Fruit fly (Drosophila melanogaster) whole organism, prepupa: ENCODE results near the gene CG13995.
A peak's percentile ranks its signal among the peaks of the same experiment; 100 is the strongest.

Experiments used
- Blimp-1 ChIP-seq: fragments of 200-800 bp; sonication (Bioruptor generic); optimal IDR thresholded peaks from 3 replicates; lab custom pipeline; 2017; ENCODE audit warnings: missing biosample characterization, missing genetic modification characterization, mild to moderate bottlenecking, moderate library complexity, missing genetic modification reagents
- CG10631 ChIP-seq: fragments of 200-800 bp; sonication (Bioruptor generic); optimal IDR thresholded peaks from 2 replicates; lab custom pipeline; 2016; ENCODE audit warnings: missing biosample characterization, missing genetic modification characterization
- CG11294 ChIP-seq: fragments of 200-800 bp; sonication (Bioruptor generic); IDR thresholded peaks from 2 replicates; pipeline ENCODE4 v1.3.6; 2022; ENCODE audit warnings: missing biosample characterization, missing genetic modification characterization
- CG11762 ChIP-seq: fragments of 200-800 bp; sonication (Bioruptor generic); optimal IDR thresholded peaks from 3 replicates; lab custom pipeline; 2016; ENCODE audit warnings: missing biosample characterization, missing genetic modification characterization; ENCODE audit not compliant: insufficient read depth
- CG11902 ChIP-seq: fragments of 200-800 bp; sonication (Bioruptor generic); optimal IDR thresholded peaks from 3 replicates; lab custom pipeline; 2016; ENCODE audit warnings: missing biosample characterization, missing genetic modification characterization
- CG1621 ChIP-seq: fragments of 200-800 bp; sonication (Bioruptor generic); optimal IDR thresholded peaks from 3 replicates; lab custom pipeline; 2018; ENCODE audit warnings: missing biosample characterization, mild to moderate bottlenecking, missing genetic modification characterization
- CG31627 ChIP-seq: fragments of 200-800 bp; sonication (Bioruptor generic); optimal IDR thresholded peaks from 3 replicates; lab custom pipeline; 2016; ENCODE audit warnings: missing biosample characterization, missing genetic modification characterization
- CG32006 ChIP-seq: fragments of 200-800 bp; sonication (Bioruptor generic); optimal IDR thresholded peaks from 3 replicates; lab custom pipeline; 2017; ENCODE audit warnings: missing biosample characterization, mild to moderate bottlenecking, missing genetic modification characterization
- CG34406 ChIP-seq: fragments of 200-800 bp; sonication (Bioruptor generic); optimal IDR thresholded peaks from 3 replicates; lab custom pipeline; 2016; ENCODE audit warnings: missing biosample characterization, missing genetic modification characterization
- CG3919 ChIP-seq: fragments of 200-800 bp; sonication (Bioruptor generic); optimal IDR thresholded peaks from 3 replicates; lab custom pipeline; 2016; ENCODE audit warnings: missing biosample characterization, missing genetic modification characterization
- CG4318 ChIP-seq: fragments of 200-800 bp; sonication (Bioruptor generic); optimal IDR thresholded peaks from 3 replicates; lab custom pipeline; 2017; ENCODE audit warnings: missing biosample characterization, mild to moderate bottlenecking, missing genetic modification characterization
- CG6163 ChIP-seq: fragments of 200-800 bp; sonication (Bioruptor generic); IDR thresholded peaks from 3 replicates; pipeline ENCODE4 v1.3.6; 2022; ENCODE audit warnings: missing biosample characterization, missing genetic modification characterization
- CG6276 ChIP-seq: fragments of 200-800 bp; sonication (Bioruptor generic); optimal IDR thresholded peaks from 2 replicates; lab custom pipeline; 2017; ENCODE audit warnings: missing biosample characterization, mild to moderate bottlenecking, missing genetic modification characterization
- CG6792 ChIP-seq: fragments of 200-800 bp; sonication (Bioruptor generic); optimal IDR thresholded peaks from 3 replicates; lab custom pipeline; 2016; ENCODE audit warnings: missing biosample characterization, missing genetic modification characterization
- CG6808 ChIP-seq: fragments of 200-800 bp; sonication (Bioruptor generic); optimal IDR thresholded peaks from 3 replicates; lab custom pipeline; 2017; ENCODE audit warnings: missing biosample characterization, missing genetic modification characterization, mild to moderate bottlenecking, moderate library complexity, missing genetic modification reagents
- CG6854 ChIP-seq: fragments of 200-800 bp; sonication (Bioruptor generic); optimal IDR thresholded peaks from 2 replicates; lab custom pipeline; 2017; ENCODE audit warnings: missing biosample characterization, mild to moderate bottlenecking, missing genetic modification characterization
- CG7368 ChIP-seq: fragments of 200-800 bp; sonication (Bioruptor generic); optimal IDR thresholded peaks from 3 replicates; lab custom pipeline; 2016; ENCODE audit warnings: missing biosample characterization, missing genetic modification characterization
- CG8632 ChIP-seq: fragments of 200-800 bp; sonication (Bioruptor generic); optimal IDR thresholded peaks from 3 replicates; lab custom pipeline; 2016; ENCODE audit warnings: missing biosample characterization, missing genetic modification characterization
- Eip75B ChIP-seq: fragments of 200-800 bp; sonication (Bioruptor generic); optimal IDR thresholded peaks from 3 replicates; lab custom pipeline; 2016; ENCODE audit warnings: missing biosample characterization, missing genetic modification characterization
- Eip78C ChIP-seq: fragments of 200-800 bp; sonication (Bioruptor generic); peaks from one replicate; lab custom pipeline; 2016; ENCODE audit warnings: missing biosample characterization, missing genetic modification characterization
- Ets21C ChIP-seq: fragments of 200-800 bp; sonication (Bioruptor generic); optimal IDR thresholded peaks from 3 replicates; lab custom pipeline; 2016; ENCODE audit warnings: missing biosample characterization, missing genetic modification characterization
- Ets96B ChIP-seq: fragments of 200-800 bp; optimal IDR thresholded peaks from 2 replicates; lab custom pipeline; 2019; ENCODE audit warnings: missing biosample characterization, mild to moderate bottlenecking, missing genetic modification characterization, moderate library complexity
- Gug ChIP-seq: fragments of 200-800 bp; sonication (Bioruptor generic); IDR thresholded peaks from 2 replicates; pipeline ENCODE4 v1.3.6; 2022; ENCODE audit warnings: missing biosample characterization, missing genetic modification characterization
- Hr38 ChIP-seq: sonication (Bioruptor generic); optimal IDR thresholded peaks from 2 replicates; lab custom pipeline; 2016; ENCODE audit warnings: missing biosample characterization, missing genetic modification characterization
- Hr4 ChIP-seq: fragments of 200-800 bp; sonication (Bioruptor generic); optimal IDR thresholded peaks from 3 replicates; lab custom pipeline; 2016; ENCODE audit warnings: missing biosample characterization, missing genetic modification characterization
- Met ChIP-seq: fragments of 200-800 bp; sonication (Bioruptor generic); optimal IDR thresholded peaks from 3 replicates; lab custom pipeline; 2016; ENCODE audit warnings: missing biosample characterization, missing genetic modification characterization
- OdsH ChIP-seq: fragments of 200-800 bp; sonication (Bioruptor generic); optimal IDR thresholded peaks from 3 replicates; lab custom pipeline; 2016; ENCODE audit warnings: missing biosample characterization, missing genetic modification characterization
- Smox ChIP-seq: fragments of 200-800 bp; sonication (Bioruptor generic); optimal IDR thresholded peaks from 3 replicates; lab custom pipeline; 2016; ENCODE audit warnings: missing biosample characterization, missing genetic modification characterization
- Sox102F ChIP-seq: fragments of 200-800 bp; sonication (Bioruptor generic); optimal IDR thresholded peaks from 2 replicates; lab custom pipeline; 2016; ENCODE audit warnings: missing biosample characterization, mild to moderate bottlenecking, missing genetic modification characterization
- Sox14 ChIP-seq: fragments of 200-800 bp; sonication (Bioruptor generic); optimal IDR thresholded peaks from 3 replicates; lab custom pipeline; 2016; ENCODE audit warnings: missing biosample characterization, missing genetic modification characterization
- Sox15 ChIP-seq: fragments of 200-800 bp; sonication (Bioruptor generic); optimal IDR thresholded peaks from 3 replicates; lab custom pipeline; 2016; ENCODE audit warnings: missing biosample characterization, missing genetic modification characterization
- achi ChIP-seq: fragments of 200-800 bp; sonication (Bioruptor generic); optimal IDR thresholded peaks from 3 replicates; lab custom pipeline; 2016; ENCODE audit warnings: missing biosample characterization, missing genetic modification characterization
- acj6 ChIP-seq: fragments of 200-800 bp; sonication (Bioruptor generic); optimal IDR thresholded peaks from 3 replicates; lab custom pipeline; 2016; ENCODE audit warnings: missing biosample characterization, missing genetic modification characterization
- cyc ChIP-seq: fragments of 200-800 bp; sonication (Bioruptor generic); optimal IDR thresholded peaks from 3 replicates; lab custom pipeline; 2016; ENCODE audit warnings: missing biosample characterization, missing genetic modification characterization
- dac ChIP-seq: fragments of 200-800 bp; sonication (Bioruptor generic); optimal IDR thresholded peaks from 2 replicates; lab custom pipeline; 2017; ENCODE audit warnings: missing biosample characterization, mild to moderate bottlenecking, missing genetic modification characterization
- dsx ChIP-seq: fragments of 200-800 bp; optimal IDR thresholded peaks from 3 replicates; lab custom pipeline; 2019; ENCODE audit warnings: missing biosample characterization, mild to moderate bottlenecking, missing genetic modification characterization, moderate library complexity; ENCODE audit not compliant: poor library complexity, severe bottlenecking
- eg ChIP-seq: fragments of 200-800 bp; sonication (Bioruptor generic); IDR thresholded peaks from 3 replicates; pipeline ENCODE4 v1.3.6; 2022; ENCODE audit warnings: missing biosample characterization, missing genetic modification characterization
- fd59A ChIP-seq: fragments of 200-800 bp; sonication (Bioruptor generic); optimal IDR thresholded peaks from 2 replicates; lab custom pipeline; 2017; ENCODE audit warnings: missing biosample characterization, mild to moderate bottlenecking, missing genetic modification characterization, missing genetic modification reagents
- fkh ChIP-seq: fragments of 200-800 bp; sonication (Bioruptor generic); optimal IDR thresholded peaks from 3 replicates; lab custom pipeline; 2017; ENCODE audit warnings: missing biosample characterization, mild to moderate bottlenecking, missing genetic modification characterization, moderate library complexity
- lz ChIP-seq: fragments of 200-800 bp; sonication (Bioruptor generic); optimal IDR thresholded peaks from 3 replicates; lab custom pipeline; 2016; ENCODE audit warnings: missing biosample characterization, missing genetic modification characterization
- net ChIP-seq: fragments of 200-800 bp; sonication (Bioruptor generic); optimal IDR thresholded peaks from 3 replicates; lab custom pipeline; 2016; ENCODE audit warnings: missing biosample characterization, missing genetic modification characterization
- salr ChIP-seq, 2 experiments: fragments of 200-800 bp; sonication (Bioruptor generic); optimal IDR thresholded peaks; 3 replicates each; lab custom pipeline; 2016 to 2018; ENCODE audit warnings: missing biosample characterization in 2 of 2, missing genetic modification characterization in 2 of 2, mild to moderate bottlenecking in 1 of 2
- spab ChIP-seq: fragments of 200-800 bp; sonication (Bioruptor generic); optimal IDR thresholded peaks from 2 replicates; lab custom pipeline; 2017; ENCODE audit warnings: missing biosample characterization, mild to moderate bottlenecking, missing genetic modification characterization, missing genetic modification reagents
- ss ChIP-seq, 2 experiments: fragments of 200-800 bp; sonication (Bioruptor generic); optimal IDR thresholded peaks; 2 replicates in 1 of 2; 3 replicates in 1 of 2; lab custom pipeline; 2017 to 2018; ENCODE audit warnings: mild to moderate bottlenecking in 2 of 2, missing biosample characterization in 2 of 2, missing genetic modification characterization in 2 of 2, moderate library complexity in 1 of 2
- svp ChIP-seq: fragments of 200-800 bp; sonication (Bioruptor generic); peaks from one replicate; lab custom pipeline; 2016; ENCODE audit warnings: missing biosample characterization, missing genetic modification characterization

The CG13995 gene

DNA sequence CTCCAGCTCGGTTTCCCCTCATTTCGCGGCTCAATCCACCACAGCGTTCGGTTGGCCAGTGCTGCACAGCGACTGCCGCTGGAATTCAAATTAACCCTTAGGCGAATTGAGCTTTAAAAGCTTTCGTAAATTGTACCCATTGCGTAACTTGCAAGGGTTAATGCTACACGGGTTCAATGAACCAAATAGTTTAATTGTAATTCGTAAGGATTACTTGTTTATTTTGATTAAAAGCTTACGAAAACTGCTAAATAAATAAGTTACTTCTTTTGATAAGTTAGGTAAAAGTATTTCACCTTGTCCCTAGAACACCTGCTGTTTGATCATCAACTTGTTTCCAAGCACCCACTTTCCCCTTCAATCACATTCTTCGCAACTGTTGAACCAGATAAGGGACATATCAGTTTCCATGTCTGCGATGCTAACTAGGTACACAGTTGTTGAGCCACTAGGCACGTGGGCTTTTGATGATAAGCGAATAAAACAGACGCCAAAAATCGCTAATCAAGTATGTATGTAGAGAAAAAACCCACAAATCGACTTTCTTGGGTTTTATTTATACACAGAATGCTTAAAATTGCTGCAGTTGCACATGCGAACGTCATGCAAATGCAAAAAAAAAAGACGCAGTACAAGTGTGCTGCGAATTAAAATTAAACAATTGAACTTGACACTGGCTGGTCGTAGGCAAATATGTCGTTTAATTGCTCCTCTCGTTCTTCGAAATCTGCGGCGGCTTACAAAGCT, 8.0 kb upstream of the CG13995 start, which contains the start of gene Pfas (continued):
- TF ChIP-seq dac (GFP tag; lab: Kevin White, UChicago), result no peak

DNA sequence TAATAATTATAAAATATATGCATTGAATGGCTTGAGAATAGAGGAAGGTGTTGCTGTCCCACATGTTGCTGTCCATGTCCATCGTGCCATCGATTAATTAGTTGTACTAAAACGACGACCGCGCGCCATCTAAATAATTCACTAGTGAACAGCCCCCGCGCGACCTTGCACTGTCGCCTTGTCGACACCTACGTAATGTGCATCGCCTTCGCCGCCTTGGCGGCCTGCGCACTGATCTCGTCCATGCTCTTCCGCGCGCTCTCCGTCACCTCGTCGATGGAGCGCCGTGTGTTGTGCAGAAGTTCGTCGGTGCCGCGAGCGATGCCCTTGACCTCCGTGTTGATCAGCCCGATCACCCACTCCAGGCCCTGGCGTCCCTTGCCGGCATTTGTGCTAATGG, 7.2 kb upstream of the CG13995 start:
- TF ChIP-seq cyc (no peak), Sox15 (GFP tag; lab: Kevin White, UChicago) (no peak), ss (GFP tag; optimal IDR thresholded peaks at IDR 0.05; lab: Kevin White, UChicago) (no peak), CG4318 (no peak), Gug (GFP tag; lab: Robert Waterston, UW) (no peak)

DNA sequence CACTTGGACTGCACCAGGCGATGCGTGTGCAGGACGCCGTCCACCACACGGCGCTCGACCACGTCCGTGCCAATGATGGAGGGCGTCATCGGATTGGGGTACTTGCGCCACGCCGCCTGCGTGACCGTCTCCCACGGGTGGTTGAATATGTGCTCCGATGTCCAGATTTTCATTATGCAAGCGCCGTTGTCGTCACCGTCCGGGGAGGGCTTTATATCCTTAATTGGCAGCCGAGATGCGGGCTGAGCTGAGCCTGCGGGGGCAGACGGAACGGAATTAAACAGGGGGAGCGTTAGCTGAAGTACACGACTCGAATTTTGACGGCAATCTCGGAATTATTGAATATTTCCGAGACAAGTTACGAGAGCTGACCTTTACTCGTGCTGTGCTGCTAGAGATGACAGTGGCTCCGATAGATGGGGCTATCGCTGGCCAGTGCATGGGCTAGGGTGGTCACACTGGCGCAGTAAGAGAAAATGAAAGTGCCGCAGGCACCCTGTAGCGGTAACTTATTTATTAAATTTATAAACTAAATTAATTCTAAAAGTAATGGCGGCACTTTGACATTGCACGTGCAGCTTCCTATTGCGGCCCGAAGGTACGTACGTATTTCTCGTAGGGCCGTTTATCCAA, 6.5 kb upstream of the CG13995 start, which contains the start of gene IPIP:
Gene IPIP, plus strand, starts transcription at position 475 of the 633 bp plus-strand sequence.
- TF ChIP-seq CG11294 (no peak), eg (no peak; the same call in 2 of the 3 replicates), Blimp-1 (GFP tag; lab: Kevin White, UChicago) (peak; percentile 51), spab (GFP tag; lab: Kevin White, UChicago) (no peak), dsx (GFP tag; lab: Kevin White, UChicago) (no peak), CG8632 (GFP tag; lab: Kevin White, UChicago) (no peak), CG6854 (GFP tag; lab: Kevin White, UChicago) (no peak), Hr4 (GFP tag; lab: Kevin White, UChicago) (peak; percentile 12), Met (peak; percentile 7), CG31627 (peak; percentile 32), CG11902 (GFP tag; lab: Kevin White, UChicago) (no peak), svp (GFP tag; lab: Kevin White, UChicago) (peak; percentile 97), lz (GFP tag; lab: Kevin White, UChicago) (peak; percentile 18), fkh (GFP tag; lab: Kevin White, UChicago) (no peak), cyc (peak; percentile 25), Smox (GFP tag; lab: Kevin White, UChicago) (no peak), net (peak; percentile 46), salr (GFP tag; optimal IDR thresholded peaks at IDR 0.05; lab: Kevin White, UChicago) (peak in 1 of 2 experiments; percentile 8), dac (GFP tag; lab: Kevin White, UChicago) (no peak), CG1621 (tag; lab: Kevin White, UChicago) (peak; percentile 22), CG32006 (GFP tag; lab: Kevin White, UChicago) (peak; percentile 19), Ets96B (tag; lab: Kevin White, UChicago) (no peak), ss (GFP tag; optimal IDR thresholded peaks at IDR 0.05; lab: Kevin White, UChicago) (peak in 1 of 2 experiments; percentile 15), Gug (GFP tag; lab: Robert Waterston, UW) (no peak), CG34406 (GFP tag; lab: Kevin White, UChicago) (no peak), acj6 (GFP tag; lab: Kevin White, UChicago) (no peak), CG6792 (GFP tag; lab: Kevin White, UChicago) (peak; percentile 11), CG10631 (GFP tag; lab: Kevin White, UChicago) (no peak), CG6163 (GFP tag; lab: Robert Waterston, UW) (peak; percentile 58; the same call in 2 of the 3 replicates), Sox15 (GFP tag; lab: Kevin White, UChicago) (no peak), OdsH (GFP tag; lab: Kevin White, UChicago) (no peak), Eip78C (GFP tag; lab: Kevin White, UChicago) (peak; percentile 43), Sox102F (GFP tag; lab: Kevin White, UChicago) (peak; percentile 28), CG6808 (GFP tag; lab: Kevin White, UChicago) (no peak), Hr38 (GFP tag; lab: Kevin White, UChicago) (no peak), achi (GFP tag; lab: Kevin White, UChicago) (no peak), CG3919 (GFP tag; lab: Kevin White, UChicago) (peak; percentile 62), Ets21C (GFP tag; lab: Kevin White, UChicago) (no peak), CG7368 (GFP tag; lab: Kevin White, UChicago) (no peak), CG6276 (GFP tag; lab: Kevin White, UChicago) (no peak), CG11762 (GFP tag; lab: Kevin White, UChicago) (no peak), fd59A (no peak), Sox14 (GFP tag; lab: Kevin White, UChicago) (peak; percentile 29), Eip75B (GFP tag; lab: Kevin White, UChicago) (peak; percentile 17)
